Worm (Caenorhabditis elegans): Measurements from ENCODE around the gene F22B8.7.

DNA sequence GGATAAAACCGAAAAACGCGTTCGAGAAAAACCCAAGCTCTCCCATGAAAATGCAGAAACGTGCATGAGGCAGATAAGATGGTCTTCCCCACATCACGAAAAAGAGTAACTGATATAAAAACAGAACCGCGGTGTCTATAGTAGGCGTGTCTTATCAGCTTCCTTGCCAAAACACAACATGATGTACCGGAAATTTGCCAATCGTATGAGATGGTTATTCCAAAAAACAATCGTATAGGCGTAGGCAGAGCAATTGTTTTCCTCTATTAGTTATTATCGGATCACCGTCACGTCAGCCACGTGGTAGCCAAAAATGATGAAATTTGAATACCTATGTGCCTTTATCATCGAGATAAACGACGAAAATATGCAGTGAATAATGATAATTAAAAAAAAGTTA lies 5.1 kb downstream of the F22B8.7 start, which contains the start of gene str-7:
- TF ChIP-seq him-1 (tag; optimal IDR thresholded peaks at IDR 0.05): no peak
- no peak for TF ChIP-seq W03F9.2 (tag; optimal IDR thresholded peaks at IDR 0.05)
- no peak for TF ChIP-seq dao-5 (tag; optimal IDR thresholded peaks at IDR 0.05)
